Worm (Caenorhabditis elegans): Measurements from ENCODE around the gene C27A7.9.

Gene C27A7.9

DNA sequence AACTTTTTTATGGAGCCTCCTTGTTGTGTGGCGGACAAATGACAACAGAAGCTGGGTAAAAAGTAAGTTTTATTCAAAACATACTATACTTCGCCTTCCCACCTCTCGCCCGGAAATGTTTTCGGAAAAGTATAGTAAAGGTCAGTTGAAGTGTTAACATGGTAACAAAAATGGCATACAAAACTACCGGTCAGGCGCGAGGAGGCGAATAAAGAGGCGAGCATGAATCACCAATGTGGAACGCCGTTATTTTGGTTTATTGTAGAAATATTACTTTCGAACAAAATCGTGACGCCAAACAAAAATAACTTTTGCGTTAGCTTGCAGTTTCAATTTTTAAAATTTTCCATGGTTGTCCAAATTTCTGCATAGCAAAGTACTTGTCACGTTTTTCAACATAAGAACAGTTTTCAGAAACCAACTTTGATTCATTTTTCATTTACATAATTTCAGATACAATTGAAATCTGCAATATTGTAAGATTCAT, 36.8 kb downstream of the C27A7.9 start, which contains the start of gene C13C4.8:
C13C4.8 (plus strand) TSS at position 437 of the 487 bp plus-strand sequence.
- TF ChIP-seq lin-39 (tag; optimal IDR thresholded peaks at IDR 0.05) (no peak), mml-1 (tag; optimal IDR thresholded peaks at IDR 0.05) (no peak), nhr-11 (tag; optimal IDR thresholded peaks at IDR 0.05) (no peak), ceh-82 (tag; optimal IDR thresholded peaks at IDR 0.05) (no peak), R02D3.7 (tag; optimal IDR thresholded peaks at IDR 0.05) (no peak), nhr-43 (tag; optimal IDR thresholded peaks at IDR 0.05; ENCODE audit: poor library complexity, severe bottlenecking) (no peak), eor-1 (tag; optimal IDR thresholded peaks at IDR 0.05) (no peak), aly-2 (tag; optimal IDR thresholded peaks at IDR 0.05) (no peak), nhr-23 (tag; optimal IDR thresholded peaks at IDR 0.05) (no peak), elt-3 (tag; optimal IDR thresholded peaks at IDR 0.05) (no peak), skn-1 (tag; optimal IDR thresholded peaks at IDR 0.05) (no peak), nhr-76 (tag; optimal IDR thresholded peaks at IDR 0.05) (no peak), jun-1 (tag; optimal IDR thresholded peaks at IDR 0.05) (no peak), nhr-77 (tag; optimal IDR thresholded peaks at IDR 0.05) (no peak), ceh-9 (tag; optimal IDR thresholded peaks at IDR 0.05) (no peak), ama-1 (optimal IDR thresholded peaks at IDR 0.05) (no peak), fkh-2 (tag; optimal IDR thresholded peaks at IDR 0.05) (no peak), nhr-67 (tag; optimal IDR thresholded peaks at IDR 0.05) (no peak), unc-39 (tag; optimal IDR thresholded peaks at IDR 0.05) (no peak), unc-62 (GFP tag; optimal IDR thresholded peaks at IDR 0.05) (no peak)

DNA sequence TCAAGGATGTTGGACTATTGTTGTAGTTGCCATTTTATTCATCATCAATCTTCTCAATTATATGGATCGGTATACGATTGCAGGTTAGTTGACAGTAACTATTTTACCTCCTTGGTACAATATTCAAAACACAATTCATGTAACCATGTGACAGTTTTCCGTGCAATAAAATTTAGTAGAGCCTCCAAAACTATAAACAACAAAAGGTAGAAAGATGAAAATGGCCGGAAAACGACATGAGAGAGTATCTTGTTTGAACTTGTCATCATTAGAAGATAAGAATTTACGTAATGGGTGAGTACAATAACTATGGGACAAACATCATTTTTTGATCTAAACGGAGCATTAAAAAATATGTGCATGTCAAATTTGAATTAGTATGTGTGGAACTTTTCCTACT, 39.3 kb downstream of the C27A7.9 start:
- TF ChIP-seq pqm-1 (tag; optimal IDR thresholded peaks at IDR 0.05) (peak; percentile 14), mdl-1 (tag; optimal IDR thresholded peaks at IDR 0.05) (no peak), elt-2 (tag; optimal IDR thresholded peaks at IDR 0.05) (peak; percentile 17), nhr-11 (tag; optimal IDR thresholded peaks at IDR 0.05) (no peak), R02D3.7 (tag; optimal IDR thresholded peaks at IDR 0.05) (no peak)

DNA sequence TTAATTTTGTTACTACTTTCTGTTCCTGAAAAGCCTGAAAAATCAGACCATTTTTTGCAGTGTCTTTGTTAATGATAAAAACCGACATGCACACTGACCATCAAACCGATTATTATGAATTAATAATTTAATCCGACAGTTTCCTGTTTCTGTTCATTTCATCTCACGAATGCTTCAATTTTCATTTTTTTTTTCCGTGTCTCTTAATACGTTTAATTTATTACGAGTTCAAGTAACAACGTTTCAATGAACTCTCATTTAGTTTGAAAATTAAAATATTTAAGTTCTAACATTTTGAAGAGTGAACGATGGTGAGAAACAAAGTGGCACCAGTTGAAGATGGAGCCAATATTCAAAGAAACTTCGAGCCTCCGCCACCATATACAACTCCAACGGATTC, 39.8 kb downstream of the C27A7.9 start, which contains the start of gene spin-1:
spin-1 (plus strand) TSS at position 301 of the 400 bp plus-strand sequence.
- TF ChIP-seq lin-39 (tag; optimal IDR thresholded peaks at IDR 0.05) = no peak
- TF ChIP-seq ZK546.5 (tag; optimal IDR thresholded peaks at IDR 0.05) = no peak
- TF ChIP-seq ceh-28 (tag; optimal IDR thresholded peaks at IDR 0.05) = no peak
- TF ChIP-seq nhr-23 (tag; optimal IDR thresholded peaks at IDR 0.05) = no peak
- no peak for TF ChIP-seq skn-1 (tag; optimal IDR thresholded peaks at IDR 0.05)
- no peak for TF ChIP-seq nfya-1 (tag; optimal IDR thresholded peaks at IDR 0.05; ENCODE audit: insufficient read depth)
- TF ChIP-seq daf-12 (tag; optimal IDR thresholded peaks at IDR 0.05) = no peak
- TF ChIP-seq pha-4 (tag; optimal IDR thresholded peaks at IDR 0.05) = no peak
- TF ChIP-seq R02D3.7 (tag; optimal IDR thresholded peaks at IDR 0.05) = no peak
- no peak for TF ChIP-seq mdl-1 (tag; optimal IDR thresholded peaks at IDR 0.05)
- TF ChIP-seq nhr-12 (tag; optimal IDR thresholded peaks at IDR 0.05) = no peak
- TF ChIP-seq elt-2 (tag; optimal IDR thresholded peaks at IDR 0.05) = no peak

DNA sequence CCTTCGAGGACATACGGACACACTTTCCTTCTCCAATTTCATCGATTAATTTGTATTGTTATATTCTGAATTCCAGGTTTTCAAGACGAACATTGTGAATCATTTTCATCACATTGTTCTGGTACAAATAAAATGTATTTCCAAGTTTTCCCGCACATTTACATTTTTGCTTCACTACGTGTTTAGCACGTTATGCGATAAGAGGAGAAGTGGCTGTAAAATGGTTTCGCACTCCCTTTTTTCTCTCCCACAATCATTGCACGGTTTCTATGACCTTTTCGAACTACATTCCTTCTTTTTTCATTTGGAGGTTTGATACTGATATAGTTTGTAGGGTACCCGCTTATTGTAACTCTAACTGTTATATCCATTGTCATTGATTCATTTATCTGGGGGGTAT, 40.7 kb downstream of the C27A7.9 start:
- TF ChIP-seq nhr-23 (tag; optimal IDR thresholded peaks at IDR 0.05) = no peak
- TF ChIP-seq snpc-4 (tag; optimal IDR thresholded peaks at IDR 0.05) = no peak
- peak; percentile 57 for TF ChIP-seq elt-2 (tag; optimal IDR thresholded peaks at IDR 0.05)
- peak; percentile 45 for TF ChIP-seq pqm-1 (tag; optimal IDR thresholded peaks at IDR 0.05)
- no peak for TF ChIP-seq egl-5 (tag; optimal IDR thresholded peaks at IDR 0.05)
- no peak for TF ChIP-seq fos-1 (tag; optimal IDR thresholded peaks at IDR 0.05)
- no peak for TF ChIP-seq nhr-67 (tag; optimal IDR thresholded peaks at IDR 0.05)
- TF ChIP-seq elt-3 (tag; optimal IDR thresholded peaks at IDR 0.05) = no peak
- TF ChIP-seq lsy-12 (tag; optimal IDR thresholded peaks at IDR 0.05) = no peak

DNA sequence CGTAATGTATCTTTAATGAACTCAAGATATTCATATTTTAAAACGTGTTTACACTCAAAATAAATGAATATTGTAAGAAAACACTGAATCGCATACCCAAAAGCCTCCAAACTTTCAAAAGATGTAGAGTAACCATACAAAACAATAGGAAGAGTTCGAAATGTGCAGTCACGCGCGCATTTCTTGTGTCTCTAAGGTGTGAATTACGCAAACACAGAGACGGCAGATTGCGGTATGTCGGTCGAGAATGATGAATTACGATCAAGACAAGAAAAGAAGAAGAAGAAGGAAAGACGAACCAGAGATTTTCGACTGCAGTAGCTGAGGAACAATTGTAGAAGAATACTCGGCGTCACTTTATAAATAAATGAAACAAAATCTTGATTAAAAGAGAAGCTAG, 43.0 kb downstream of the C27A7.9 start, which contains the start of gene lhpp-1:
lhpp-1 (minus strand) TSS at position 354 of the 400 bp plus-strand sequence.
- no peak for TF ChIP-seq nhr-43 (tag; optimal IDR thresholded peaks at IDR 0.05; ENCODE audit: poor library complexity, severe bottlenecking)
- TF ChIP-seq fos-1 (tag; optimal IDR thresholded peaks at IDR 0.05) = no peak
- no peak for TF ChIP-seq lin-39 (tag; optimal IDR thresholded peaks at IDR 0.05)
- peak; percentile 2 for TF ChIP-seq nhr-25 (tag; optimal IDR thresholded peaks at IDR 0.05)
- no peak for TF ChIP-seq R02D3.7 (tag; optimal IDR thresholded peaks at IDR 0.05)
- no peak for TF ChIP-seq hmg-11 (tag; optimal IDR thresholded peaks at IDR 0.05)
- no peak for TF ChIP-seq nhr-76 (tag; optimal IDR thresholded peaks at IDR 0.05)
- TF ChIP-seq nhr-23 (tag; optimal IDR thresholded peaks at IDR 0.05) = peak; percentile 49
- TF ChIP-seq nhr-11 (tag; optimal IDR thresholded peaks at IDR 0.05) = no peak
- no peak for TF ChIP-seq pqm-1 (tag; optimal IDR thresholded peaks at IDR 0.05)
- TF ChIP-seq pha-4 (tag; optimal IDR thresholded peaks at IDR 0.05) = peak; percentile 53

Data from whole organism, L3 larva.